Fruit fly (Drosophila melanogaster): ENCODE measurements around the gene CG10877.

CG10877 gene

dm6 chr3R:20579816-20580215 lies 15.9 kb upstream of the CG10877 start, which contains the start of the genes EloB and Srp14 (continued):
- peak; percentile 90 for TF ChIP-seq CG12659 (GFP tag; optimal IDR thresholded peaks at IDR 0.05)
- no peak for TF ChIP-seq abd-A (tag; optimal IDR thresholded peaks at IDR 0.05)
- TF ChIP-seq cwo (GFP tag; optimal IDR thresholded peaks at IDR 0.05), result peak; percentile 52
- no peak for TF ChIP-seq h (optimal IDR thresholded peaks at IDR 0.05)
- no peak for TF ChIP-seq Asciz (GFP tag; optimal IDR thresholded peaks at IDR 0.05)
- TF ChIP-seq vfl (GFP tag; optimal IDR thresholded peaks at IDR 0.05), result peak; percentile 90

- TF ChIP-seq inv (GFP tag; IDR thresholded peaks at IDR 0.05; ENCODE audit: partially characterized antibody) (no peak), Asciz (GFP tag; optimal IDR thresholded peaks at IDR 0.05) (no peak), Sry-δ (GFP tag; optimal IDR thresholded peaks at IDR 0.05) (peak; percentile 83), CG14860 (GFP tag; IDR thresholded peaks at IDR 0.05; ENCODE audit: partially characterized antibody) (no peak), unc-4 (GFP tag; IDR thresholded peaks at IDR 0.05; ENCODE audit: partially characterized antibody) (peak; percentile 33; the same call in 1 of the 2 replicates), Stat92E (GFP tag; optimal IDR thresholded peaks at IDR 0.05) (peak in 1 of 3 experiments; percentile 49), dm (GFP tag; optimal IDR thresholded peaks at IDR 0.05) (peak; percentile 24), Dref (GFP tag; IDR thresholded peaks at IDR 0.05) (peak; percentile 75), CG15011 (GFP tag; optimal IDR thresholded peaks at IDR 0.05) (no peak), psq (GFP tag; optimal IDR thresholded peaks at IDR 0.05) (no peak), danr (GFP tag; IDR thresholded peaks at IDR 0.05) (no peak), YL-1 (GFP tag; optimal IDR thresholded peaks at IDR 0.05) (peak; percentile 84), cato (GFP tag; optimal IDR thresholded peaks at IDR 0.05; ENCODE audit: borderline replicate concordance) (no peak), CG8281 (tag; optimal IDR thresholded peaks at IDR 0.05) (no peak), CG6813 (GFP tag; optimal IDR thresholded peaks at IDR 0.05) (peak; percentile 2), toy (GFP tag; IDR thresholded peaks at IDR 0.05) (no peak), MBD-R2 (GFP tag; IDR thresholded peaks at IDR 0.05) (peak; percentile 93), CG3847 (GFP tag; IDR thresholded peaks at IDR 0.05) (peak; percentile 37; the same call in 1 of the 2 replicates), HmgZ (tag; optimal IDR thresholded peaks at IDR 0.05) (no peak), kni (GFP tag; optimal IDR thresholded peaks at IDR 0.05) (no peak), CG9437 (GFP tag; optimal IDR thresholded peaks at IDR 0.05) (peak; percentile 56), run (tag; optimal IDR thresholded peaks at IDR 0.05) (no peak), BEAF-32 (GFP tag; optimal IDR thresholded peaks at IDR 0.05) (peak; percentile 42), CG6791 (GFP tag; IDR thresholded peaks at IDR 0.05; ENCODE audit: partially characterized antibody) (peak; percentile 45; the same call in 2 of the 3 replicates), bbx (GFP tag; IDR thresholded peaks at IDR 0.05; ENCODE audit: partially characterized antibody) (peak; percentile 61; the same call in 1 of the 2 replicates), MESR4 (GFP tag; optimal IDR thresholded peaks at IDR 0.05) (peak; percentile 83), scrt (GFP tag; optimal IDR thresholded peaks at IDR 0.05) (peak; percentile 85), pzg (GFP tag; optimal IDR thresholded peaks at IDR 0.05) (peak; percentile 66), CG4404 (GFP tag; IDR thresholded peaks at IDR 0.05) (no peak), CoRest (tag; optimal IDR thresholded peaks at IDR 0.05) (no peak), CG14710 (tag; optimal IDR thresholded peaks at IDR 0.05) (peak; percentile 21), zf30C (GFP tag; optimal IDR thresholded peaks at IDR 0.05) (no peak), sna (GFP tag; IDR thresholded peaks at IDR 0.05; ENCODE audit: partially characterized antibody) (no peak), Meics (GFP tag; optimal IDR thresholded peaks at IDR 0.05) (no peak), slou (GFP tag; optimal IDR thresholded peaks at IDR 0.05) (no peak), Lhr (GFP tag; optimal IDR thresholded peaks at IDR 0.05) (peak; percentile 13), CG30020 (tag; optimal IDR thresholded peaks at IDR 0.05) (no peak), Pdp1 (GFP tag; optimal IDR thresholded peaks at IDR 0.05) (peak in 1 of 2 experiments; percentile 91), Hand (GFP tag; optimal IDR thresholded peaks at IDR 0.05) (no peak), CG12071 (GFP tag; optimal IDR thresholded peaks at IDR 0.05) (no peak), Tbp (GFP tag; optimal IDR thresholded peaks at IDR 0.05) (no peak), CG4617 (GFP tag; optimal IDR thresholded peaks at IDR 0.05; ENCODE audit: borderline replicate concordance) (peak; percentile 85)
Observed at dm6 chr3R:20576789-20577188, 12.9 kb upstream of the CG10877 start, which contains the start of the genes TFAM and CG5412. Gene TFAM (minus strand): TSS chr3R:20577010. Gene CG5412 (plus strand): TSS chr3R:20577053.
